Worm (Caenorhabditis elegans) whole organism, L4/young adult: ENCODE measurements around the gene T19D12.1.

Experiments
- dao-5 ChIP-seq: sonication (generic microtip); optimal IDR thresholded peaks from 2 replicates; lab custom pipeline; 2016; ENCODE audit warnings: missing genotype, missing genetic modification characterization, moderate library complexity, missing compliant biosample characterization
- him-1 ChIP-seq: sonication (generic microtip); optimal IDR thresholded peaks from 2 replicates; lab custom pipeline; 2016; ENCODE audit warnings: missing genotype, missing genetic modification reagents, missing genetic modification characterization, missing compliant biosample characterization

DNA sequence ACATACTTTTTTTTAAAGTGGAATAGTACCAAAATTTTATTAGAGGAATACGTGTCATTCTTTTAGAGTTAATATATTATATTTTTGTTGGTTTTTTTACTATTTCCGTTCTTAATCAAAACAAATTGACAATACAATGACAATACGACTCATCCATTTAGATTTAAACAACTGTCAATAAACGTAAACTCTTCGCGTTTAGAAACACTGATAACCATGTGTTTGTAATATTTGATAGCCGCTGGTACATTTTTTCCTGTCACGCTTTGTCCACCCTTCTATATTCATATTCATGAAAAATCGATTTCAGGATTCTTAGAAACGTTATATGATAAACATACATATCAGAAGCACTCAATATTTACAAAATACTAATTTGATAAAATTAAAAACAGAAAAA is 2.9 kb upstream of the T19D12.1 start:
- no peak for TF ChIP-seq dao-5
- no peak for TF ChIP-seq him-1 (tag; lab: Kevin White, UChicago)
